Worm (Caenorhabditis elegans) whole organism, midembryonic: ENCODE data around the gene clec-22.

Experiments
- T22C8.4 ChIP-seq: fragments of 200-800 bp; sonication (Bioruptor generic); IDR thresholded peaks from 2 replicates; pipeline ENCODE4 v1.3.6; 2022; ENCODE audit warnings: missing genetic modification characterization, missing compliant biosample characterization
- cog-1 ChIP-seq: sonication (generic microtip); optimal IDR thresholded peaks from 2 replicates; lab custom pipeline; 2016; ENCODE audit warnings: missing genetic modification characterization, missing compliant biosample characterization
- flt-1 ChIP-seq: fragments of 200-800 bp; sonication (Bioruptor generic); IDR thresholded peaks from 2 replicates; pipeline ENCODE4 v1.3.6; 2022; ENCODE audit warnings: missing genetic modification characterization, missing compliant biosample characterization
- klf-2 ChIP-seq: fragments of 200-800 bp; sonication (Bioruptor generic); conservative IDR thresholded peaks from 2 replicates; pipeline ENCODE4 v1.3.6; 2022; ENCODE audit warnings: missing genetic modification reagents, missing genetic modification characterization, missing compliant biosample characterization
- med-1 ChIP-seq: sonication (generic microtip); optimal IDR thresholded peaks from 2 replicates; lab custom pipeline; 2017; ENCODE audit warnings: missing genetic modification characterization, mild to moderate bottlenecking, missing compliant biosample characterization, antibody characterized with exemption, missing genetic modification reagents; ENCODE audit not compliant: insufficient read depth
- ref-1 ChIP-seq: fragments of 200-800 bp; sonication (Bioruptor generic); conservative IDR thresholded peaks from 2 replicates; pipeline ENCODE4 v1.3.6; 2022; ENCODE audit warnings: missing genetic modification reagents, missing genetic modification characterization, missing compliant biosample characterization
- tab-1 ChIP-seq: fragments of 200-800 bp; sonication (Bioruptor generic); IDR thresholded peaks from 2 replicates; pipeline ENCODE4 v1.3.6; 2022; ENCODE audit warnings: missing genetic modification characterization, missing compliant biosample characterization
- ztf-23 ChIP-seq: fragments of 200-800 bp; sonication (Bioruptor generic); IDR thresholded peaks from 2 replicates; pipeline ENCODE4 v1.3.6; 2022; ENCODE audit warnings: missing genetic modification reagents, missing genetic modification characterization, missing compliant biosample characterization
- ztf-29 ChIP-seq: fragments of 200-800 bp; sonication (Bioruptor generic); IDR thresholded peaks from 2 replicates; pipeline ENCODE4 v1.3.6; 2022; ENCODE audit warnings: missing genetic modification reagents, missing genetic modification characterization, missing compliant biosample characterization

Gene clec-22

ce11 chrV:16831310-16831709, 26.9 kb upstream of the clec-22 start:
- no peak for TF ChIP-seq ztf-23 (GFP tag; lab: Robert Waterston, UW)

ce11 chrV:16831921-16832320, 26.3 kb upstream of the clec-22 start, which contains the start of gene srh-215:
Gene srh-215, minus strand, starts transcription at chrV:16832021.
- TF ChIP-seq cog-1 (tag; lab: Kevin White, UChicago) (no peak), tab-1 (GFP tag; lab: Robert Waterston, UW) (no peak), flt-1 (GFP tag; lab: Robert Waterston, UW) (no peak)

- no peak for TF ChIP-seq T22C8.4 (GFP tag; lab: Robert Waterston, UW)
Measured at ce11 chrV:16832865-16833264, 25.4 kb upstream of the clec-22 start, which contains the start of gene phy-3. Gene phy-3, plus strand, starts transcription at chrV:16833165.

ce11 chrV:16833672-16834071, 24.6 kb upstream of the clec-22 start:
- TF ChIP-seq med-1 (GFP tag; lab: Kevin White, UChicago) (no peak), cog-1 (tag; lab: Kevin White, UChicago) (no peak), tab-1 (GFP tag; lab: Robert Waterston, UW) (no peak), ztf-23 (GFP tag; lab: Robert Waterston, UW) (no peak), ref-1 (GFP tag; lab: Robert Waterston, UW) (no peak), flt-1 (GFP tag; lab: Robert Waterston, UW) (no peak), T22C8.4 (GFP tag; lab: Robert Waterston, UW) (no peak)

- TF ChIP-seq ztf-29 (GFP tag; lab: Robert Waterston, UW): no peak
- TF ChIP-seq ztf-23 (GFP tag; lab: Robert Waterston, UW): no peak
- TF ChIP-seq flt-1 (GFP tag; lab: Robert Waterston, UW): no peak
- no peak for TF ChIP-seq med-1 (GFP tag; lab: Kevin White, UChicago)
- TF ChIP-seq cog-1 (tag; lab: Kevin White, UChicago): no peak
- no peak for TF ChIP-seq ref-1 (GFP tag; lab: Robert Waterston, UW)
- no peak for TF ChIP-seq klf-2 (GFP tag; lab: Robert Waterston, UW)
- no peak for TF ChIP-seq T22C8.4 (GFP tag; lab: Robert Waterston, UW)
- no peak for TF ChIP-seq tab-1 (GFP tag; lab: Robert Waterston, UW)
Measured at ce11 chrV:16834989-16835388, 23.2 kb upstream of the clec-22 start, which contains the start of gene tni-3. Gene tni-3, minus strand, starts transcription at chrV:16835128.

- no peak for TF ChIP-seq ref-1 (GFP tag; lab: Robert Waterston, UW)
- no peak for TF ChIP-seq klf-2 (GFP tag; lab: Robert Waterston, UW)
- TF ChIP-seq flt-1 (GFP tag; lab: Robert Waterston, UW): no peak
- no peak for TF ChIP-seq ztf-29 (GFP tag; lab: Robert Waterston, UW)
Measured at ce11 chrV:16836100-16836499, 22.1 kb upstream of the clec-22 start.

- TF ChIP-seq flt-1 (GFP tag; lab: Robert Waterston, UW) (no peak), ref-1 (GFP tag; lab: Robert Waterston, UW) (no peak), tab-1 (GFP tag; lab: Robert Waterston, UW) (no peak), T22C8.4 (GFP tag; lab: Robert Waterston, UW) (no peak), ztf-29 (GFP tag; lab: Robert Waterston, UW) (no peak), cog-1 (tag; lab: Kevin White, UChicago) (no peak), ztf-23 (GFP tag; lab: Robert Waterston, UW) (no peak), klf-2 (GFP tag; lab: Robert Waterston, UW) (no peak), med-1 (GFP tag; lab: Kevin White, UChicago) (no peak)
Measured at ce11 chrV:16838435-16838834, 19.8 kb upstream of the clec-22 start.

ce11 chrV:16840283-16840682, 17.9 kb upstream of the clec-22 start:
- TF ChIP-seq klf-2 (GFP tag; lab: Robert Waterston, UW) (no peak), cog-1 (tag; lab: Kevin White, UChicago) (no peak), ref-1 (GFP tag; lab: Robert Waterston, UW) (no peak), med-1 (GFP tag; lab: Kevin White, UChicago) (no peak), flt-1 (GFP tag; lab: Robert Waterston, UW) (no peak), ztf-23 (GFP tag; lab: Robert Waterston, UW) (no peak), ztf-29 (GFP tag; lab: Robert Waterston, UW) (no peak), tab-1 (GFP tag; lab: Robert Waterston, UW) (no peak), T22C8.4 (GFP tag; lab: Robert Waterston, UW) (no peak)

- TF ChIP-seq tab-1 (GFP tag; lab: Robert Waterston, UW) (no peak), klf-2 (GFP tag; lab: Robert Waterston, UW) (no peak), cog-1 (tag; lab: Kevin White, UChicago) (no peak), T22C8.4 (GFP tag; lab: Robert Waterston, UW) (no peak), med-1 (GFP tag; lab: Kevin White, UChicago) (no peak), ztf-29 (GFP tag; lab: Robert Waterston, UW) (no peak), ref-1 (GFP tag; lab: Robert Waterston, UW) (no peak), ztf-23 (GFP tag; lab: Robert Waterston, UW) (no peak), flt-1 (GFP tag; lab: Robert Waterston, UW) (no peak)
Measured at ce11 chrV:16840961-16841360, 17.3 kb upstream of the clec-22 start, which contains the start of gene clec-40. Gene clec-40, minus strand, starts transcription at chrV:16841061.

- no peak for TF ChIP-seq T22C8.4 (GFP tag; lab: Robert Waterston, UW)
- TF ChIP-seq cog-1 (tag; lab: Kevin White, UChicago): no peak
- no peak for TF ChIP-seq tab-1 (GFP tag; lab: Robert Waterston, UW)
- no peak for TF ChIP-seq ref-1 (GFP tag; lab: Robert Waterston, UW)
- no peak for TF ChIP-seq ztf-29 (GFP tag; lab: Robert Waterston, UW)
- TF ChIP-seq flt-1 (GFP tag; lab: Robert Waterston, UW): no peak
- no peak for TF ChIP-seq ztf-23 (GFP tag; lab: Robert Waterston, UW)
- no peak for TF ChIP-seq med-1 (GFP tag; lab: Kevin White, UChicago)
- TF ChIP-seq klf-2 (GFP tag; lab: Robert Waterston, UW): no peak
Measured at ce11 chrV:16842941-16843340, 15.3 kb upstream of the clec-22 start, which contains the start of gene clec-25. Gene clec-25, plus strand, starts transcription at chrV:16843241.
